Fruit fly (Drosophila melanogaster) whole organism, embryonic: ENCODE results near the gene CG14893.

Source experiments
- D ChIP-seq, 2 experiments: fragments of 200-800 bp in 1 of 2; fragments of >200 bp in 1 of 2; sonication (Bioruptor generic) in 1 of 2; optimal IDR thresholded peaks; 2 replicates in 1 of 2; 3 replicates in 1 of 2; lab custom pipeline; 2017; ENCODE audit warnings: mild to moderate bottlenecking in 1 of 2, missing biosample characterization in 1 of 2, missing genetic modification characterization in 1 of 2, missing genetic modification reagents in 1 of 2
- H15 ChIP-seq: fragments of 200-800 bp; sonication (Bioruptor generic); IDR thresholded peaks from 3 replicates; pipeline ENCODE4 v1.3.6; 2022; ENCODE audit warnings: missing biosample characterization, missing genetic modification characterization
- prd ChIP-seq, 3 experiments: fragments of >200 bp in 2 of 3; fragments of 200-800 bp in 1 of 3; sonication (Bioruptor generic) in 1 of 3; optimal IDR thresholded peaks in 2 of 3; IDR thresholded peaks in 1 of 3; 2 replicates in 2 of 3; 3 replicates in 1 of 3; pipeline versions ENCODE4 v1.3.6 to Lab custom; 2017 to 2022; ENCODE audit warnings: missing biosample characterization in 1 of 3, missing genetic modification characterization in 1 of 3

CG14893 gene

DNA sequence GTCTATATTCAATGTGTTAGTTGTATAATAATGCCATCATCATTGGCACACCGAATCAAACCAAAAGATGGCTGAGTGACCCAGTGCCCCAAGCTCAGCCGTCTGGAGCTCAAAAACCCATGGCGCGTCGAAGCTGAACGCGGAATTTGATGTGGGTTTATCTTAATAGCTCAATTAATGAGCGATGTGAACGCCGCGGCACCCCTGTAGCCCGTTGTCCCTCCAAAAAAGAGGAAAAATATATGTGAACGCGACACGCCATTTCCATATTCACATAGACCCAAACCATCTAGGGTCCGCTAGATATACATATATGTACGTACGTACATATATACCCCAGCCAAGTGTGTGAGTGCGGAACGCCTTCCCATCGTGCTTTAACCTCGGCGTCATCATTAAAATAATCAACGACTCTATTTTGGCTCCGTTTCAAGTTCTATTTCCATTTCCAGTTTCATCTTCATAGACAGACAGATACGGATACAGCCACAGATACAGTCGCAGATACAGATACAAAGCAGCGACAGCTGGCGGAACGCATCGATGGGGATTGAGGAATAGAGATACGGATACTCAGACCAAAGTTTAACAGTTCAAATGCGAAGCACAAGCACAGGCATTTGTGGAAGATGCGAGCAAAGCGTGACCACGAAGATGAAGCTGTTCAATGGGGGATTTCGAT is 43.7 kb downstream of the CG14893 start (continued):
- no peak for TF ChIP-seq prd (optimal IDR thresholded peaks at IDR 0.05; lab: Kevin White, UChicago)
- TF ChIP-seq prd (GFP tag; IDR thresholded peaks at IDR 0.05; lab: Robert Waterston, UW): no peak
- TF ChIP-seq H15 (GFP tag; lab: Robert Waterston, UW): no peak
- no peak for TF ChIP-seq D (optimal IDR thresholded peaks at IDR 0.05; lab: Kevin White, UChicago)
- no peak for TF ChIP-seq D (GFP tag; optimal IDR thresholded peaks at IDR 0.05; lab: Kevin White, UChicago)
